Fruit fly (Drosophila melanogaster) whole organism, prepupa: Measurements from ENCODE around the gene NijB.
A peak's percentile ranks its signal among the peaks of the same experiment; 100 is the strongest.

ENCODE experiments used
- Blimp-1 ChIP-seq: fragments of 200-800 bp; sonication (Bioruptor generic); optimal IDR thresholded peaks from 3 replicates; lab custom pipeline; 2017; ENCODE audit warnings: missing biosample characterization, missing genetic modification characterization, mild to moderate bottlenecking, moderate library complexity, missing genetic modification reagents
- CG10631 ChIP-seq: fragments of 200-800 bp; sonication (Bioruptor generic); optimal IDR thresholded peaks from 2 replicates; lab custom pipeline; 2016; ENCODE audit warnings: missing biosample characterization, missing genetic modification characterization
- CG10669 ChIP-seq: fragments of 200-800 bp; sonication (Bioruptor generic); optimal IDR thresholded peaks from 3 replicates; lab custom pipeline; 2018; ENCODE audit warnings: missing biosample characterization, mild to moderate bottlenecking, missing genetic modification characterization, moderate library complexity
- CG11294 ChIP-seq: fragments of 200-800 bp; sonication (Bioruptor generic); IDR thresholded peaks from 2 replicates; pipeline ENCODE4 v1.3.6; 2022; ENCODE audit warnings: missing biosample characterization, missing genetic modification characterization
- CG11762 ChIP-seq: fragments of 200-800 bp; sonication (Bioruptor generic); optimal IDR thresholded peaks from 3 replicates; lab custom pipeline; 2016; ENCODE audit warnings: missing biosample characterization, missing genetic modification characterization; ENCODE audit not compliant: insufficient read depth
- CG15336 ChIP-seq: fragments of 200-800 bp; sonication (Bioruptor generic); IDR thresholded peaks from 2 replicates; pipeline ENCODE4 v1.3.6; 2022; ENCODE audit warnings: missing biosample characterization, missing genetic modification characterization
- CG1621 ChIP-seq: fragments of 200-800 bp; sonication (Bioruptor generic); optimal IDR thresholded peaks from 3 replicates; lab custom pipeline; 2018; ENCODE audit warnings: missing biosample characterization, mild to moderate bottlenecking, missing genetic modification characterization
- CG16779 ChIP-seq: fragments of 200-800 bp; sonication (Bioruptor generic); optimal IDR thresholded peaks from 3 replicates; lab custom pipeline; 2017; ENCODE audit warnings: missing biosample characterization, mild to moderate bottlenecking, missing genetic modification characterization
- CG3032 ChIP-seq: fragments of 200-800 bp; optimal IDR thresholded peaks from 2 replicates; lab custom pipeline; 2019; ENCODE audit warnings: missing biosample characterization, mild to moderate bottlenecking, missing genetic modification characterization, moderate library complexity
- CG31627 ChIP-seq: fragments of 200-800 bp; sonication (Bioruptor generic); optimal IDR thresholded peaks from 3 replicates; lab custom pipeline; 2016; ENCODE audit warnings: missing biosample characterization, missing genetic modification characterization
- CG4318 ChIP-seq: fragments of 200-800 bp; sonication (Bioruptor generic); optimal IDR thresholded peaks from 3 replicates; lab custom pipeline; 2017; ENCODE audit warnings: missing biosample characterization, mild to moderate bottlenecking, missing genetic modification characterization
- CG6163 ChIP-seq: fragments of 200-800 bp; sonication (Bioruptor generic); IDR thresholded peaks from 3 replicates; pipeline ENCODE4 v1.3.6; 2022; ENCODE audit warnings: missing biosample characterization, missing genetic modification characterization
- CG6276 ChIP-seq: fragments of 200-800 bp; sonication (Bioruptor generic); optimal IDR thresholded peaks from 2 replicates; lab custom pipeline; 2017; ENCODE audit warnings: missing biosample characterization, mild to moderate bottlenecking, missing genetic modification characterization
- CG6792 ChIP-seq: fragments of 200-800 bp; sonication (Bioruptor generic); optimal IDR thresholded peaks from 3 replicates; lab custom pipeline; 2016; ENCODE audit warnings: missing biosample characterization, missing genetic modification characterization
- CG6808 ChIP-seq: fragments of 200-800 bp; sonication (Bioruptor generic); optimal IDR thresholded peaks from 3 replicates; lab custom pipeline; 2017; ENCODE audit warnings: missing biosample characterization, missing genetic modification characterization, mild to moderate bottlenecking, moderate library complexity, missing genetic modification reagents
- CG6854 ChIP-seq: fragments of 200-800 bp; sonication (Bioruptor generic); optimal IDR thresholded peaks from 2 replicates; lab custom pipeline; 2017; ENCODE audit warnings: missing biosample characterization, mild to moderate bottlenecking, missing genetic modification characterization
- CG7368 ChIP-seq: fragments of 200-800 bp; sonication (Bioruptor generic); optimal IDR thresholded peaks from 3 replicates; lab custom pipeline; 2016; ENCODE audit warnings: missing biosample characterization, missing genetic modification characterization
- CG8119 ChIP-seq: fragments of 200-800 bp; sonication (Bioruptor generic); IDR thresholded peaks from 3 replicates; pipeline ENCODE4 v1.3.6; 2022; ENCODE audit warnings: missing biosample characterization, missing genetic modification characterization
- CG8319 ChIP-seq: fragments of 200-800 bp; sonication (Bioruptor generic); optimal IDR thresholded peaks from 3 replicates; lab custom pipeline; 2016; ENCODE audit warnings: missing biosample characterization, missing genetic modification characterization
- CG8632 ChIP-seq: fragments of 200-800 bp; sonication (Bioruptor generic); optimal IDR thresholded peaks from 3 replicates; lab custom pipeline; 2016; ENCODE audit warnings: missing biosample characterization, missing genetic modification characterization
- CG9139 ChIP-seq: fragments of 200-800 bp; sonication (Bioruptor generic); optimal IDR thresholded peaks from 3 replicates; lab custom pipeline; 2017; ENCODE audit warnings: missing biosample characterization, mild to moderate bottlenecking, missing genetic modification characterization
- Eip75B ChIP-seq: fragments of 200-800 bp; sonication (Bioruptor generic); optimal IDR thresholded peaks from 3 replicates; lab custom pipeline; 2016; ENCODE audit warnings: missing biosample characterization, missing genetic modification characterization
- Eip78C ChIP-seq: fragments of 200-800 bp; sonication (Bioruptor generic); peaks from one replicate; lab custom pipeline; 2016; ENCODE audit warnings: missing biosample characterization, missing genetic modification characterization
- Eip93F ChIP-seq: fragments of 200-800 bp; sonication (Bioruptor generic); optimal IDR thresholded peaks from 2 replicates; lab custom pipeline; 2016; ENCODE audit warnings: missing biosample characterization, mild to moderate bottlenecking, missing genetic modification characterization
- Ets21C ChIP-seq: fragments of 200-800 bp; sonication (Bioruptor generic); optimal IDR thresholded peaks from 3 replicates; lab custom pipeline; 2016; ENCODE audit warnings: missing biosample characterization, missing genetic modification characterization
- Ets96B ChIP-seq: fragments of 200-800 bp; optimal IDR thresholded peaks from 2 replicates; lab custom pipeline; 2019; ENCODE audit warnings: missing biosample characterization, mild to moderate bottlenecking, missing genetic modification characterization, moderate library complexity
- Hr38 ChIP-seq: sonication (Bioruptor generic); optimal IDR thresholded peaks from 2 replicates; lab custom pipeline; 2016; ENCODE audit warnings: missing biosample characterization, missing genetic modification characterization
- Hr39 ChIP-seq: fragments of 200-800 bp; sonication (Bioruptor generic); optimal IDR thresholded peaks from 2 replicates; lab custom pipeline; 2016; ENCODE audit warnings: missing biosample characterization, missing genetic modification characterization
- Hr4 ChIP-seq: fragments of 200-800 bp; sonication (Bioruptor generic); optimal IDR thresholded peaks from 3 replicates; lab custom pipeline; 2016; ENCODE audit warnings: missing biosample characterization, missing genetic modification characterization
- Lpt ChIP-seq: fragments of 200-800 bp; sonication (Bioruptor generic); optimal IDR thresholded peaks from 3 replicates; lab custom pipeline; 2016; ENCODE audit warnings: missing biosample characterization, missing genetic modification characterization
- OdsH ChIP-seq: fragments of 200-800 bp; sonication (Bioruptor generic); optimal IDR thresholded peaks from 3 replicates; lab custom pipeline; 2016; ENCODE audit warnings: missing biosample characterization, missing genetic modification characterization
- Smox ChIP-seq: fragments of 200-800 bp; sonication (Bioruptor generic); optimal IDR thresholded peaks from 3 replicates; lab custom pipeline; 2016; ENCODE audit warnings: missing biosample characterization, missing genetic modification characterization
- Sox102F ChIP-seq: fragments of 200-800 bp; sonication (Bioruptor generic); optimal IDR thresholded peaks from 2 replicates; lab custom pipeline; 2016; ENCODE audit warnings: missing biosample characterization, mild to moderate bottlenecking, missing genetic modification characterization
- Sox15 ChIP-seq: fragments of 200-800 bp; sonication (Bioruptor generic); optimal IDR thresholded peaks from 3 replicates; lab custom pipeline; 2016; ENCODE audit warnings: missing biosample characterization, missing genetic modification characterization
- achi ChIP-seq: fragments of 200-800 bp; sonication (Bioruptor generic); optimal IDR thresholded peaks from 3 replicates; lab custom pipeline; 2016; ENCODE audit warnings: missing biosample characterization, missing genetic modification characterization
- acj6 ChIP-seq: fragments of 200-800 bp; sonication (Bioruptor generic); optimal IDR thresholded peaks from 3 replicates; lab custom pipeline; 2016; ENCODE audit warnings: missing biosample characterization, missing genetic modification characterization
- dac ChIP-seq: fragments of 200-800 bp; sonication (Bioruptor generic); optimal IDR thresholded peaks from 2 replicates; lab custom pipeline; 2017; ENCODE audit warnings: missing biosample characterization, mild to moderate bottlenecking, missing genetic modification characterization
- dsx ChIP-seq: fragments of 200-800 bp; optimal IDR thresholded peaks from 3 replicates; lab custom pipeline; 2019; ENCODE audit warnings: missing biosample characterization, mild to moderate bottlenecking, missing genetic modification characterization, moderate library complexity; ENCODE audit not compliant: poor library complexity, severe bottlenecking
- eg ChIP-seq: fragments of 200-800 bp; sonication (Bioruptor generic); IDR thresholded peaks from 3 replicates; pipeline ENCODE4 v1.3.6; 2022; ENCODE audit warnings: missing biosample characterization, missing genetic modification characterization
- esn ChIP-seq: fragments of 200-800 bp; sonication (Bioruptor generic); optimal IDR thresholded peaks from 2 replicates; lab custom pipeline; 2016; ENCODE audit warnings: missing biosample characterization, mild to moderate bottlenecking, missing genetic modification characterization, moderate library complexity
- fd59A ChIP-seq: fragments of 200-800 bp; sonication (Bioruptor generic); optimal IDR thresholded peaks from 2 replicates; lab custom pipeline; 2017; ENCODE audit warnings: missing biosample characterization, mild to moderate bottlenecking, missing genetic modification characterization, missing genetic modification reagents
- fd85E ChIP-seq: fragments of 200-800 bp; sonication (Bioruptor generic); optimal IDR thresholded peaks from 3 replicates; lab custom pipeline; 2016; ENCODE audit warnings: missing biosample characterization, missing genetic modification characterization
- lz ChIP-seq: fragments of 200-800 bp; sonication (Bioruptor generic); optimal IDR thresholded peaks from 3 replicates; lab custom pipeline; 2016; ENCODE audit warnings: missing biosample characterization, missing genetic modification characterization
- net ChIP-seq: fragments of 200-800 bp; sonication (Bioruptor generic); optimal IDR thresholded peaks from 3 replicates; lab custom pipeline; 2016; ENCODE audit warnings: missing biosample characterization, missing genetic modification characterization
- pdm3 ChIP-seq: fragments of 200-800 bp; sonication (Bioruptor generic); optimal IDR thresholded peaks from 3 replicates; lab custom pipeline; 2016; ENCODE audit warnings: missing biosample characterization, missing genetic modification characterization
- salr ChIP-seq, 2 experiments: fragments of 200-800 bp; sonication (Bioruptor generic); optimal IDR thresholded peaks; 3 replicates each; lab custom pipeline; 2016 to 2018; ENCODE audit warnings: missing biosample characterization in 2 of 2, missing genetic modification characterization in 2 of 2, mild to moderate bottlenecking in 1 of 2
- spab ChIP-seq: fragments of 200-800 bp; sonication (Bioruptor generic); optimal IDR thresholded peaks from 2 replicates; lab custom pipeline; 2017; ENCODE audit warnings: missing biosample characterization, mild to moderate bottlenecking, missing genetic modification characterization, missing genetic modification reagents
- ss ChIP-seq, 2 experiments: fragments of 200-800 bp; sonication (Bioruptor generic); optimal IDR thresholded peaks; 2 replicates in 1 of 2; 3 replicates in 1 of 2; lab custom pipeline; 2017 to 2018; ENCODE audit warnings: mild to moderate bottlenecking in 2 of 2, missing biosample characterization in 2 of 2, missing genetic modification characterization in 2 of 2, moderate library complexity in 1 of 2
- svp ChIP-seq: fragments of 200-800 bp; sonication (Bioruptor generic); peaks from one replicate; lab custom pipeline; 2016; ENCODE audit warnings: missing biosample characterization, missing genetic modification characterization
- topi ChIP-seq: fragments of 200-800 bp; sonication (Bioruptor generic); optimal IDR thresholded peaks from 3 replicates; lab custom pipeline; 2016; ENCODE audit warnings: missing biosample characterization, missing genetic modification characterization
- vri ChIP-seq: fragments of 200-800 bp; sonication (Bioruptor generic); optimal IDR thresholded peaks from 3 replicates; lab custom pipeline; 2016; ENCODE audit warnings: missing biosample characterization, mild to moderate bottlenecking, missing genetic modification characterization

The NijB gene

DNA sequence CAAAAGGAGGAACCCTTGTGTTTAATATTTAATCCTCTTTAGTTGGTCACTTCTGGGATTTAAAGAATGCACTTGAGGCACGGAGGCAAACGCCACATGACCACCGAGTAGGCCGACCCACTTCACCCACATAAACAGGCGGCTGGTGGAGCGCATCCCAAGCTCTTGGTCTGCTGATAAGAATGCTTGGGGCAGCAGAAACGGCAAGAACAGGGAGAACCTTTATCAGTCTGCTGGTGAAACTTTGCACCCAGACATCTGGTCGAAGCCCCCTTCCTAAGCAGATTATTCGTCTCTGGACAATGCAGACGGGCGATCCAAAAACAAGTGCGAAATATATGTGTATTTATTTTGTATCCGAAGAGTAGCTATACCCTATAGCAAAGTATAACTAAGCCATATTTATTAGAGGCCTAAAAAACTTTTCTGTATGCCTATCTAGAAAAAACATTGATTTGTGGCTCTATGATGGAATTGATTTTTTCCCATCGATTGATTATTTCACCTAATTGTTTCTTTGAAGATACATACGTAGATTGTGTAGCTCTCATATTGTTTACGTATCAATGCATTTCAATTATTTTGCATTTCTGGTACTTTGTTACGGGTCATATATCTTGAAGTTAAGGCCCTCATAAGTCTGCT lies 2.8 kb upstream of the NijB start:
- no peak for TF ChIP-seq dac (GFP tag; lab: Kevin White, UChicago)
- peak; percentile 31; the same call in 1 of the 2 replicates for TF ChIP-seq CG15336 (GFP tag; lab: Robert Waterston, UW)
- TF ChIP-seq fd85E (GFP tag; lab: Kevin White, UChicago): no peak
- peak; percentile 71 for TF ChIP-seq CG6808
- TF ChIP-seq CG8632 (GFP tag; lab: Kevin White, UChicago): peak; percentile 1
- TF ChIP-seq Ets21C (GFP tag; lab: Kevin White, UChicago): no peak
- peak; percentile 46 for TF ChIP-seq net (GFP tag; lab: Kevin White, UChicago)
- TF ChIP-seq CG6792 (GFP tag; lab: Kevin White, UChicago): no peak
- no peak for TF ChIP-seq CG8119 (GFP tag; lab: Robert Waterston, UW)
- peak; percentile 16; the same call in 1 of the 2 replicates for TF ChIP-seq CG11294
- peak in 1 of 2 experiments; percentile 78 for TF ChIP-seq ss (GFP tag; optimal IDR thresholded peaks at IDR 0.05; lab: Kevin White, UChicago)
- peak; percentile 14 for TF ChIP-seq topi (GFP tag; lab: Kevin White, UChicago)
- peak; percentile 65 for TF ChIP-seq CG6276 (GFP tag; lab: Kevin White, UChicago)
- TF ChIP-seq spab (GFP tag; lab: Kevin White, UChicago): peak; percentile 36
- TF ChIP-seq Sox15: no peak
- no peak for TF ChIP-seq CG1621 (tag; lab: Kevin White, UChicago)
- TF ChIP-seq CG31627: no peak
- peak; percentile 94 for TF ChIP-seq svp
- TF ChIP-seq lz (GFP tag; lab: Kevin White, UChicago): no peak
- no peak for TF ChIP-seq Hr4 (GFP tag; lab: Kevin White, UChicago)
- TF ChIP-seq CG6854 (GFP tag; lab: Kevin White, UChicago): peak; percentile 16
- TF ChIP-seq salr (GFP tag; optimal IDR thresholded peaks at IDR 0.05; lab: Kevin White, UChicago): no peak
- TF ChIP-seq achi (GFP tag; lab: Kevin White, UChicago): no peak
- no peak; the same call in 2 of the 3 replicates for TF ChIP-seq eg (GFP tag; lab: Robert Waterston, UW)
- peak; percentile 29; the same call in 1 of the 3 replicates for TF ChIP-seq CG6163
- peak; percentile 70 for TF ChIP-seq CG9139 (GFP tag; lab: Kevin White, UChicago)
- TF ChIP-seq Sox102F (GFP tag; lab: Kevin White, UChicago): peak; percentile 10
- TF ChIP-seq vri (GFP tag; lab: Kevin White, UChicago): peak; percentile 41
- TF ChIP-seq OdsH (GFP tag; lab: Kevin White, UChicago): peak; percentile 25
- TF ChIP-seq CG7368 (GFP tag; lab: Kevin White, UChicago): no peak
- TF ChIP-seq CG10631 (GFP tag; lab: Kevin White, UChicago): peak; percentile 3
- no peak for TF ChIP-seq Blimp-1 (GFP tag; lab: Kevin White, UChicago)
- TF ChIP-seq CG4318 (GFP tag; lab: Kevin White, UChicago): no peak
- no peak for TF ChIP-seq CG8319 (GFP tag; lab: Kevin White, UChicago)
- peak; percentile 12 for TF ChIP-seq Ets96B (tag; lab: Kevin White, UChicago)
- TF ChIP-seq Eip75B: no peak
- TF ChIP-seq Hr39 (GFP tag; lab: Kevin White, UChicago): no peak
- no peak for TF ChIP-seq Eip93F (GFP tag; lab: Kevin White, UChicago)
- TF ChIP-seq CG10669 (GFP tag; lab: Kevin White, UChicago): peak; percentile 23
- TF ChIP-seq Lpt (GFP tag; lab: Kevin White, UChicago): peak; percentile 16
- TF ChIP-seq Smox (GFP tag; lab: Kevin White, UChicago): peak; percentile 5
- TF ChIP-seq Eip78C: peak; percentile 80
- peak; percentile 10 for TF ChIP-seq acj6 (GFP tag; lab: Kevin White, UChicago)
- TF ChIP-seq Hr38 (GFP tag; lab: Kevin White, UChicago): no peak
- peak; percentile 8 for TF ChIP-seq CG3032 (tag; lab: Kevin White, UChicago)
- TF ChIP-seq CG16779: peak; percentile 30
- no peak for TF ChIP-seq CG11762 (GFP tag; lab: Kevin White, UChicago)
- no peak for TF ChIP-seq fd59A (GFP tag; lab: Kevin White, UChicago)
- no peak for TF ChIP-seq dsx (GFP tag; lab: Kevin White, UChicago)
- TF ChIP-seq esn (GFP tag; lab: Kevin White, UChicago): peak; percentile 35
- TF ChIP-seq pdm3 (GFP tag; lab: Kevin White, UChicago): peak; percentile 19
